Worm (Caenorhabditis elegans) whole organism, L4 larva: ENCODE data around the gene T07C4.3.

Experiments
- F26F4.8 ChIP-seq: fragments of 200-800 bp; sonication (Bioruptor generic); conservative IDR thresholded peaks from 2 replicates; pipeline ENCODE4 v1.3.6; 2022; ENCODE audit warnings: missing genetic modification characterization, missing compliant biosample characterization
- F37D6.2 ChIP-seq: sonication (generic microtip); optimal IDR thresholded peaks from 2 replicates; lab custom pipeline; 2016; ENCODE audit warnings: mild to moderate bottlenecking, missing genetic modification characterization, missing compliant biosample characterization
- Y105C5A.15 ChIP-seq: fragments of 200-800 bp; sonication (Bioruptor generic); IDR thresholded peaks from 2 replicates; pipeline ENCODE4 v1.3.6; 2022; ENCODE audit warnings: missing genetic modification characterization, missing compliant biosample characterization
- ZK546.5 ChIP-seq, 2 experiments: sonication (generic microtip); optimal IDR thresholded peaks; 2 replicates each; lab custom pipeline; 2017; ENCODE audit warnings: missing biosample characterization in 2 of 2, missing genetic modification characterization in 2 of 2
- aha-1 ChIP-seq: fragments of 150-350 bp; peaks from one replicate; lab custom pipeline; 2014; ENCODE audit warnings: missing biosample characterization, missing genetic modification characterization
- arid-1 ChIP-seq: fragments of 200-800 bp; sonication (Bioruptor generic); conservative IDR thresholded peaks from 2 replicates; pipeline ENCODE4 v1.3.6; 2022; ENCODE audit warnings: missing genetic modification reagents, missing genetic modification characterization, missing compliant biosample characterization
- attf-4 ChIP-seq: sonication (generic microtip); optimal IDR thresholded peaks from 3 replicates; lab custom pipeline; 2017; ENCODE audit warnings: missing biosample characterization, missing genetic modification characterization
- ceh-20 ChIP-seq: fragments of 200-800 bp; sonication (Bioruptor generic); IDR thresholded peaks from 2 replicates; pipeline ENCODE4 v1.3.6; 2022; ENCODE audit warnings: missing genetic modification reagents, missing genetic modification characterization, missing compliant biosample characterization
- ceh-82 ChIP-seq: sonication (generic microtip); optimal IDR thresholded peaks from 2 replicates; lab custom pipeline; 2017; ENCODE audit warnings: missing biosample characterization, missing genetic modification characterization
- ces-1 ChIP-seq: fragments of 150-350 bp; sonication (generic microtip); optimal IDR thresholded peaks from 4 replicates; lab custom pipeline; 2014; ENCODE audit warnings: missing biosample characterization, missing genetic modification reagents, missing genetic modification characterization
- cey-2 ChIP-seq: sonication (generic microtip); optimal IDR thresholded peaks from 3 replicates; lab custom pipeline; 2017; ENCODE audit warnings: missing genetic modification characterization, mild to moderate bottlenecking, missing compliant biosample characterization, antibody characterized with exemption, borderline replicate concordance; ENCODE audit not compliant: insufficient read depth
- ctbp-1 ChIP-seq: fragments of 200-800 bp; sonication (Bioruptor generic); IDR thresholded peaks from 2 replicates; pipeline ENCODE4 v1.3.6; 2022; ENCODE audit warnings: missing genetic modification reagents, missing genetic modification characterization, missing compliant biosample characterization
- daf-19 ChIP-seq: fragments of 200-800 bp; sonication (Bioruptor generic); conservative IDR thresholded peaks from 2 replicates; pipeline ENCODE4 v1.3.6; 2022; ENCODE audit warnings: missing genetic modification characterization, missing compliant biosample characterization
- dmd-6 ChIP-seq: fragments of 200-800 bp; sonication (Bioruptor generic); IDR thresholded peaks from 2 replicates; pipeline ENCODE4 v1.3.6; 2022; ENCODE audit warnings: missing genetic modification reagents, missing genetic modification characterization, missing compliant biosample characterization
- fkh-10 ChIP-seq: fragments of 150-350 bp; optimal IDR thresholded peaks from 2 replicates; lab custom pipeline; 2014; ENCODE audit warnings: missing biosample characterization, missing genetic modification reagents, missing genetic modification characterization
- gei-8 ChIP-seq: fragments of 200-800 bp; sonication (Bioruptor generic); optimal IDR thresholded peaks from 2 replicates; lab custom pipeline; 2018; ENCODE audit warnings: mild to moderate bottlenecking, missing genetic modification characterization, missing compliant biosample characterization
- hif-1 ChIP-seq, 2 experiments: sonication (generic microtip); optimal IDR thresholded peaks; 2 replicates each; lab custom pipeline; 2016 to 2017; ENCODE audit warnings: missing compliant biosample characterization in 2 of 2, missing genetic modification characterization in 2 of 2, missing genetic modification reagents in 2 of 2, missing genotype in 2 of 2, mild to moderate bottlenecking in 1 of 2
- jun-1 ChIP-seq: fragments of 150-350 bp; optimal IDR thresholded peaks from 2 replicates; lab custom pipeline; 2014; ENCODE audit warnings: missing biosample characterization, missing genetic modification reagents, missing genetic modification characterization
- lin-13 ChIP-seq: fragments of 150-350 bp; optimal IDR thresholded peaks from 2 replicates; lab custom pipeline; 2014; ENCODE audit warnings: missing biosample characterization, missing genetic modification reagents, missing genetic modification characterization
- lin-39 ChIP-seq: fragments of 150-350 bp; optimal IDR thresholded peaks from 2 replicates; lab custom pipeline; 2014; ENCODE audit warnings: missing biosample characterization, missing genetic modification reagents, missing genetic modification characterization
- lsy-2 ChIP-seq, 2 experiments: fragments of 150-350 bp in 1 of 2; sonication (generic microtip) in 1 of 2; optimal IDR thresholded peaks; 2 replicates each; lab custom pipeline; 2014 to 2017; ENCODE audit warnings: missing biosample characterization in 2 of 2, missing genetic modification characterization in 2 of 2
- mdl-1 ChIP-seq, 2 experiments: fragments of 150-350 bp in 1 of 2; sonication (generic microtip) in 1 of 2; optimal IDR thresholded peaks; 2 replicates each; lab custom pipeline; 2014 to 2017; ENCODE audit warnings: missing biosample characterization in 2 of 2, missing genetic modification characterization in 2 of 2
- mep-1 ChIP-seq: fragments of 150-350 bp; sonication (generic microtip); optimal IDR thresholded peaks from 3 replicates; lab custom pipeline; 2014; ENCODE audit warnings: missing biosample characterization, missing genetic modification characterization
- mxl-3 ChIP-seq: fragments of 200-800 bp; sonication (Bioruptor generic); optimal IDR thresholded peaks from 2 replicates; lab custom pipeline; 2018; ENCODE audit warnings: mild to moderate bottlenecking, missing genetic modification characterization, missing compliant biosample characterization
- nhr-25 ChIP-seq: sonication (generic microtip); optimal IDR thresholded peaks from 2 replicates; lab custom pipeline; 2017; ENCODE audit warnings: missing genetic modification characterization, mild to moderate bottlenecking, missing compliant biosample characterization, antibody characterized with exemption, moderate library complexity, borderline replicate concordance; ENCODE audit not compliant: insufficient read depth
- nhr-48 ChIP-seq: sonication (generic microtip); optimal IDR thresholded peaks from 2 replicates; lab custom pipeline; 2016; ENCODE audit warnings: mild to moderate bottlenecking, missing genetic modification characterization, missing compliant biosample characterization
- rbr-2 ChIP-seq: sonication (generic microtip); optimal IDR thresholded peaks from 2 replicates; lab custom pipeline; 2016; ENCODE audit warnings: missing genotype, missing genetic modification characterization, missing compliant biosample characterization
- snpc-4 ChIP-seq: fragments of 150-350 bp; optimal IDR thresholded peaks from 2 replicates; lab custom pipeline; 2014; ENCODE audit warnings: missing biosample characterization, missing genetic modification characterization
- tag-97 ChIP-seq: fragments of 200-800 bp; sonication (Bioruptor generic); IDR thresholded peaks from 2 replicates; pipeline ENCODE4 v1.3.6; 2022; ENCODE audit warnings: missing genetic modification characterization, missing compliant biosample characterization
- tra-1 ChIP-seq: fragments of 200-800 bp; sonication (Bioruptor generic); IDR thresholded peaks from 2 replicates; pipeline ENCODE4 v1.3.6; 2022; ENCODE audit warnings: missing genetic modification reagents, missing genetic modification characterization, missing compliant biosample characterization
- unc-130 ChIP-seq: sonication (generic microtip); optimal IDR thresholded peaks from 2 replicates; lab custom pipeline; 2016; ENCODE audit warnings: missing genetic modification reagents, missing genetic modification characterization, missing compliant biosample characterization
- vab-7 ChIP-seq: fragments of 200-800 bp; sonication (Bioruptor generic); IDR thresholded peaks from 2 replicates; pipeline ENCODE4 v1.3.6; 2022; ENCODE audit warnings: missing genetic modification reagents, missing genetic modification characterization, missing compliant biosample characterization
- zfp-3 ChIP-seq: fragments of 200-800 bp; sonication (Bioruptor generic); conservative IDR thresholded peaks from 2 replicates; pipeline ENCODE4 v1.3.6; 2022; ENCODE audit warnings: missing genetic modification reagents, missing genetic modification characterization, missing compliant biosample characterization
- zip-2 ChIP-seq: fragments of 150-350 bp; optimal IDR thresholded peaks from 2 replicates; lab custom pipeline; 2014; ENCODE audit warnings: missing biosample characterization, missing genetic modification characterization

The T07C4.3 gene

DNA sequence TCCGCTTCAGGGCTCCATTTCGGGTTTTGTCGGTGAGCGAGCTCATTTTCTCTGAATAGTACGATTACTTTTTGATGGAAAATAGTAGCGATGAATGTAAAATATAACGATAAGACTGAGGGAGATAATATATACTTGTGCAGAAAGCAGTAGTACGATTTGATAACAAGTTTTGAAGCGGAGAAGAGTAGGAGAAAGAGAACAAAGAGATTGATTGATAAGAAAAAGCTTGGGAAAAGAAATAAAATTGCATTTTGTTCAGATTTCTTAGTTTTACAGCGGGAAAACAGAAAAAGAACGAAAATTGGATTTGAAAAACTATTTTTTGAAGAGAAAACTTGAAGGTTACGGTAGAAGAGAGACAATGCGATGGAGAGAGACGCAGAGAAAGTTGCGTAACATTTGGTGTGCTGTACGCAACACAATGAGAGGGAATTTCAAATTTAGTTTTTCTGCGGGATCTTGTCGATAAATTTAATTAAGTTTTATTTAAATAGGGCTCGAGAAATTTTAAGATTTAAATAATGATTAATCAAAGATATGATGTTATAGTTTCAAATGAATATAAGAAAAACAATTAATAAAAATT is 5.7 kb downstream of the T07C4.3 start, which contains the start of gene umps-1 (continued):
- TF ChIP-seq mdl-1 (tag; optimal IDR thresholded peaks at IDR 0.05; lab: Kevin White, UChicago), result no peak

ce11 chrIII:10358751-10359150 is 6.8 kb downstream of the T07C4.3 start:
- TF ChIP-seq lin-39 (tag; lab: Kevin White, UChicago), result no peak
- TF ChIP-seq Y105C5A.15 (GFP tag; lab: Robert Waterston, UW), result no peak
- no peak for TF ChIP-seq attf-4 (tag; lab: Kevin White, UChicago)
- peak in 1 of 2 experiments; percentile 46 for TF ChIP-seq lsy-2 (tag; optimal IDR thresholded peaks at IDR 0.05; lab: Kevin White, UChicago)
- TF ChIP-seq ces-1 (GFP tag; lab: Kevin White, UChicago), result peak; percentile 86
- peak; percentile 62 for TF ChIP-seq fkh-10 (GFP tag; lab: Kevin White, UChicago)
- TF ChIP-seq ctbp-1, result 0 out of 2 replicates have a peak, but pooled peaks have one; percentile 55
- no peak for TF ChIP-seq rbr-2 (tag; lab: Kevin White, UChicago)
- TF ChIP-seq gei-8, result no peak
- TF ChIP-seq zfp-3, result no peak
- no peak for TF ChIP-seq mdl-1 (tag; optimal IDR thresholded peaks at IDR 0.05; lab: Kevin White, UChicago)
- TF ChIP-seq tra-1 (GFP tag; lab: Robert Waterston, UW), result no peak
- peak; percentile 14 for TF ChIP-seq aha-1 (tag; lab: Kevin White, UChicago)
- TF ChIP-seq nhr-25, result no peak
- TF ChIP-seq vab-7, result no peak
- TF ChIP-seq unc-130 (GFP tag; lab: Kevin White, UChicago), result no peak
- TF ChIP-seq snpc-4 (tag; lab: Kevin White, UChicago), result no peak
- TF ChIP-seq ceh-82 (tag; lab: Kevin White, UChicago), result no peak
- no peak for TF ChIP-seq lin-13 (GFP tag; lab: Kevin White, UChicago)
- TF ChIP-seq mep-1 (tag; lab: Kevin White, UChicago), result no peak
- TF ChIP-seq, all 104 proteins: peak for 5

DNA sequence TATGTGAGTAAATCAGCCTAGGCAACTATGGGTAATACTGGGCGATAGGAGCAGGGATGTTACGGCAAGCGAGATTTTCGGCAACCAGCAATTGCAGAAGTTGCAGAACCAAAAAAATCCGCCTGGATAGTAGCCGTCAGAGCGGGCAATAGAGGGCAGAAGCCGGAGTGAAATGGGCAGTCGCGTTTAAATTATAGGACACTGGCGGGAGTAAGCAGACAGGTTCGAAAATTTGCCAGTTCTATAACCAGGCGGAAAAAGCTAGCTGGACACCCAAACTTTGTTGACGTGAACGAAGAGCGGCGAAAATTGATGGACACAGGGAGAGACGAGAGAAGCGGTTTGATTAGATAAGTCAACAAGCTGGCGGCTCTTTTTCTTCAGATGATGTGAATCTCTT is 8.0 kb downstream of the T07C4.3 start:
- TF ChIP-seq nhr-48 (tag; lab: Kevin White, UChicago) (no peak), aha-1 (tag; lab: Kevin White, UChicago) (peak; percentile 93)
- TF ChIP-seq, all 104 proteins: peak for 1

- TF ChIP-seq ceh-20 (GFP tag; lab: Robert Waterston, UW) (no peak), mxl-3 (GFP tag; lab: Kevin White, UChicago) (no peak), zip-2 (tag; lab: Kevin White, UChicago) (no peak), cey-2 (tag; lab: Kevin White, UChicago) (no peak), gei-8 (no peak), F26F4.8 (GFP tag; lab: Robert Waterston, UW) (no peak), jun-1 (tag; lab: Kevin White, UChicago) (no peak), nhr-48 (tag; lab: Kevin White, UChicago) (no peak), arid-1 (GFP tag; lab: Robert Waterston, UW) (no peak)
Measured at ce11 chrIII:10361456-10361855, 9.5 kb downstream of the T07C4.3 start.

DNA sequence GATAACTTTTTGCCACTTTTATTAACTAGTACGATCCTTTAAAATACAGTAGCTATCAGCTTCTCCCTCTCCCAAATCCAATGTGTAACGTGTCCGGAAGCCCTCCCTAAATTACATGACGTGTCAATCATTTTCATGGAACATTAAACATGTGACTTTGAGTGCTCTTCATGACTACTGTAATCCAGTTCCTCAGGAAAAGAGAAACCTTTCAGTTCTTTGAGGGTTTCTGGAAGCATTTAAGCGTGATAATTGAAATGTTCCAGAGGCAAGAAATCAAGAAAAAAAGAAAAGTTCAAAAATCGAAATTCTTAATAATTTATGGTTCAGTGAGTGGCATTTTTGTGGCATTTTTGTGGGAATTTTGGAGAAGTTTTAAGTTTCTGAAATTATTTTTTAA is 11.0 kb downstream of the T07C4.3 start:
- TF ChIP-seq daf-19 (GFP tag; lab: Robert Waterston, UW) (no peak), ZK546.5 (tag; optimal IDR thresholded peaks at IDR 0.05; lab: Kevin White, UChicago) (no peak), tag-97 (GFP tag; lab: Robert Waterston, UW) (no peak), zfp-3 (no peak), F37D6.2 (no peak), lin-13 (GFP tag; lab: Kevin White, UChicago) (no peak), hif-1 (tag; optimal IDR thresholded peaks at IDR 0.05; lab: Kevin White, UChicago) (no peak), dmd-6 (GFP tag; lab: Robert Waterston, UW) (no peak)
